Worm (Caenorhabditis elegans): ENCODE results near the gene eor-1.

DNA sequence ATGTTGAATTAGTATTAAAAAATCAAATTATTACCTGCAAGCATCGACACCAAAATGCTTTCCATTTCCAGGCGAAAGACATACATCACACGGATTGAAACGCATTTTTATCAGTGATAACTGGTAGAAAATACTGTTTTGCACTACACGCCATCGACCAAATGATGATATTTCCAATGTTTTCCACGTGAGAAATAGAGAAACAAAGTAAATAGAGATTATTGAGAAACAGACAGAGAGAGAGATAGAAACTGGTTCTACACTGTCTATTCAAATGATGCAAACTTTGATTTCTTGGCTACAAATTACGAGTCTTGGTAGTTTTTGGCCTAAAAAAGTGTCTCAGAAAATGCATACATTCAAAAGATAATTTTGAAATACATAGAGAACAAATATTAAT, 10.6 kb downstream of the eor-1 start, which contains the start of gene nhr-104:
- TF ChIP-seq rbr-2 (tag; optimal IDR thresholded peaks at IDR 0.05) = no peak
- TF ChIP-seq aly-2 (tag; optimal IDR thresholded peaks at IDR 0.05) = no peak

Data from whole organism, L4 larva.